Fruit fly (Drosophila melanogaster): ENCODE data around the gene Traf6.

- no peak for TF ChIP-seq h (optimal IDR thresholded peaks at IDR 0.05)
- TF ChIP-seq psq (optimal IDR thresholded peaks at IDR 0.05): no peak
- no peak for TF ChIP-seq Myc (optimal IDR thresholded peaks at IDR 0.05)
- no peak for TF ChIP-seq ttk (optimal IDR thresholded peaks at IDR 0.05)
- TF ChIP-seq insv (optimal IDR thresholded peaks at IDR 0.05): no peak
- TF ChIP-seq Sin3A (optimal IDR thresholded peaks at IDR 0.05): no peak
Measured at dm6 chrX:8194559-8194958, 37.4 kb upstream of the Traf6 start.
